Worm (Caenorhabditis elegans) whole organism, late embryonic: ENCODE results near the gene mnp-1.

Experiments
- ama-1 ChIP-seq: fragments of 150-350 bp; optimal IDR thresholded peaks from 2 replicates; lab custom pipeline; 2014
- ceh-48 ChIP-seq: sonication (generic microtip); optimal IDR thresholded peaks from 2 replicates; lab custom pipeline; 2016; ENCODE audit warnings: missing genetic modification characterization, inconsistent platforms, missing compliant biosample characterization
- ceh-9 ChIP-seq: sonication (generic microtip); optimal IDR thresholded peaks from 2 replicates; lab custom pipeline; 2016; ENCODE audit warnings: mild to moderate bottlenecking, missing genetic modification characterization, inconsistent platforms, missing compliant biosample characterization
- dmd-4 ChIP-seq: sonication (generic microtip); optimal IDR thresholded peaks from 2 replicates; lab custom pipeline; 2016; ENCODE audit warnings: borderline replicate concordance, missing genetic modification characterization, missing compliant biosample characterization
- dve-1 ChIP-seq: sonication (generic microtip); optimal IDR thresholded peaks from 2 replicates; lab custom pipeline; 2017; ENCODE audit warnings: antibody characterized with exemption, mild to moderate bottlenecking, missing genetic modification characterization, missing compliant biosample characterization
- eyg-1 ChIP-seq: sonication (generic microtip); optimal IDR thresholded peaks from 2 replicates; lab custom pipeline; 2016; ENCODE audit warnings: missing genotype, missing genetic modification characterization, missing compliant biosample characterization
- nfya-1 ChIP-seq: sonication (generic microtip); optimal IDR thresholded peaks from 2 replicates; lab custom pipeline; 2017; ENCODE audit warnings: missing genetic modification characterization, mild to moderate bottlenecking, missing compliant biosample characterization, antibody characterized with exemption, moderate library complexity
- pha-4 ChIP-seq: fragments of 150-350 bp; optimal IDR thresholded peaks from 2 replicates; lab custom pipeline; 2018; ENCODE audit warnings: missing biosample characterization, missing genetic modification reagents, missing genetic modification characterization
- sdc-2 ChIP-seq: sonication (generic microtip); optimal IDR thresholded peaks from 2 replicates; lab custom pipeline; 2016; ENCODE audit warnings: missing genotype, missing genetic modification characterization, missing compliant biosample characterization
- unc-55 ChIP-seq: sonication (generic microtip); optimal IDR thresholded peaks from 2 replicates; lab custom pipeline; 2017; ENCODE audit warnings: missing biosample characterization, missing genetic modification reagents, missing genetic modification characterization
- unc-86 ChIP-seq: sonication (generic microtip); optimal IDR thresholded peaks from 2 replicates; lab custom pipeline; 2016; ENCODE audit warnings: missing genetic modification characterization, missing compliant biosample characterization

ce11 chrIII:4323859-4324258 lies 32.5 kb upstream of the mnp-1 start, which contains the start of gene H38K22.9:
- no peak for TF ChIP-seq ama-1
- TF ChIP-seq eyg-1 (tag; lab: Kevin White, UChicago), result no peak
- no peak for TF ChIP-seq dmd-4 (tag; lab: Kevin White, UChicago)
- TF ChIP-seq ceh-48 (tag; lab: Kevin White, UChicago), result no peak
- no peak for TF ChIP-seq unc-55 (GFP tag; lab: Kevin White, UChicago)
- no peak for TF ChIP-seq nfya-1 (tag; lab: Kevin White, UChicago)
- no peak for TF ChIP-seq unc-86 (tag; lab: Kevin White, UChicago)
- TF ChIP-seq dve-1, result no peak
- no peak for TF ChIP-seq sdc-2 (tag; lab: Kevin White, UChicago)
- no peak for TF ChIP-seq pha-4
- TF ChIP-seq ceh-9, result no peak
